Fruit fly (Drosophila melanogaster): ENCODE data around the gene CG13950.

The CG13950 gene

DNA sequence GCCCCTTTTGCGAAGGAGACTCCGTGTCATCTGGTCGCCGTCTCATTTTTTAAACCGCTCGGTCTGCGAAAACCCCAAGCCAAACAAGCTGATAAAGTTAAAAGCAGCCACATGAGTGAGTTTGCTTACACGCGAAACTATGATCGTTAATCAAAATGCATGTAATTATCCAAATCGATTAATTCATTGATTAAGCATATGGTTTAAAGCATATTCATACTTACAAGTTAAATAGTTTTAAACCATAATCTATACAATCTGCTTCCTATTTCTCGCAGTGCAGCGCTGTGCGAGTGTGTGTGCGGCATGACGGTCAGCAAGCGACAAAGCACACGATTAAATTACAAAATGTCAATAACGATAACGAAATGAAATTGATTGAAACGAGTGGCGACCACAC lies 35.5 kb downstream of the CG13950 start:
- no peak for TF ChIP-seq dimm (GFP tag; IDR thresholded peaks at IDR 0.05)
- TF ChIP-seq Ets65A (GFP tag), result peak; percentile 82
- no peak for TF ChIP-seq prd (optimal IDR thresholded peaks at IDR 0.05)
- TF ChIP-seq prd (GFP tag; IDR thresholded peaks at IDR 0.05), result 0 out of 3 replicates have a peak, but pooled peaks have one; percentile 20
- peak; percentile 68 for TF ChIP-seq Med (GFP tag)
- peak; percentile 46 for TF ChIP-seq sisA (GFP tag; IDR thresholded peaks at IDR 0.05)
- TF ChIP-seq CG1603 (tag; optimal IDR thresholded peaks at IDR 0.05), result peak; percentile 23
- TF ChIP-seq CG8290 (GFP tag; optimal IDR thresholded peaks at IDR 0.05), result no peak
- peak in 1 of 2 experiments; percentile 7 for TF ChIP-seq CG8290 (tag; optimal IDR thresholded peaks at IDR 0.05)
- no peak for TF ChIP-seq dmrt11E (tag; optimal IDR thresholded peaks at IDR 0.05)

DNA sequence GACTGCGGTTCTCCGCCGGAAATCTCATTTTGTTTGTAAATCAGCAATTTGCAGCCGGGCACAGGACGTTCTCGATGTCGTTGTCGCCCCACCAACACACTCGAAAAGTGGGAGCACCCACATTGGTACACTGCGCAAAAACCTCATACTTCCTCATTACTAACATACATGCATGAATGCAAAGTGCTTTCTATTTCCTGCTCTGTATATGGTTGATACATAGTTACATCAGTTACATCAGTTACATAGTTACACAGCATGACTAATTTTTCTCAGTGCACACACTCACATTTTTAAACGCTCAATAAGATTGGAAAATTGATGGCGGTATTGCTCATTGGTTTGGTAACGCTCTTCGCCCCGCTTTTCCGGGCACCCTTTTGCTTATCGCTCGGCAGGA lies 37.1 kb downstream of the CG13950 start:
- TF ChIP-seq CG11085 (GFP tag; IDR thresholded peaks at IDR 0.05) (peak; percentile 13; the same call in 1 of the 2 replicates), Hey (tag; optimal IDR thresholded peaks at IDR 0.05) (no peak), CG6175 (GFP tag; IDR thresholded peaks at IDR 0.05) (no peak), CG12769 (tag; optimal IDR thresholded peaks at IDR 0.05) (peak; percentile 51), CG16779 (GFP tag; IDR thresholded peaks at IDR 0.05) (no peak), seq (GFP tag; IDR thresholded peaks at IDR 0.05) (no peak), CG13287 (GFP tag; IDR thresholded peaks at IDR 0.05; ENCODE audit: partially characterized antibody) (no peak), CG6765 (GFP tag; optimal IDR thresholded peaks at IDR 0.05) (no peak), CG15269 (tag; optimal IDR thresholded peaks at IDR 0.05) (peak; percentile 35), CG15514 (GFP tag; optimal IDR thresholded peaks at IDR 0.05) (peak; percentile 7), CG7786 (GFP tag; optimal IDR thresholded peaks at IDR 0.05) (peak; percentile 16), CG12659 (GFP tag; optimal IDR thresholded peaks at IDR 0.05) (peak; percentile 19), exex (tag; optimal IDR thresholded peaks at IDR 0.05) (no peak), Rfx (GFP tag; IDR thresholded peaks at IDR 0.05) (peak; percentile 37; the same call in 1 of the 2 replicates), MBD-R2 (GFP tag; IDR thresholded peaks at IDR 0.05) (0 out of 2 replicates have a peak, but pooled peaks have one; percentile 18), crp (GFP tag; optimal IDR thresholded peaks at IDR 0.05) (no peak), CG18011 (GFP tag; optimal IDR thresholded peaks at IDR 0.05) (no peak), CG4730 (GFP tag; IDR thresholded peaks at IDR 0.05) (no peak), CG32532 (GFP tag; IDR thresholded peaks at IDR 0.05) (no peak), Xbp1 (GFP tag; optimal IDR thresholded peaks at IDR 0.05) (peak; percentile 3), CG8290 (GFP tag; optimal IDR thresholded peaks at IDR 0.05) (no peak), CG8290 (tag; optimal IDR thresholded peaks at IDR 0.05) (peak in 1 of 2 experiments; percentile 68), CrebB (tag; optimal IDR thresholded peaks at IDR 0.05) (no peak), CG14014 (GFP tag; IDR thresholded peaks at IDR 0.05) (peak; percentile 42; the same call in 1 of the 2 replicates), CG12071 (GFP tag; optimal IDR thresholded peaks at IDR 0.05) (peak; percentile 24), Antp (GFP tag; optimal IDR thresholded peaks at IDR 0.05) (peak; percentile 9), Meics (GFP tag; optimal IDR thresholded peaks at IDR 0.05) (peak; percentile 32), caup (GFP tag; optimal IDR thresholded peaks at IDR 0.05; ENCODE audit: severe bottlenecking) (peak; percentile 6), CG13296 (GFP tag; optimal IDR thresholded peaks at IDR 0.05) (no peak), ATbp (GFP tag; optimal IDR thresholded peaks at IDR 0.05) (peak; percentile 36), stc (GFP tag; IDR thresholded peaks at IDR 0.05) (0 out of 2 replicates have a peak, but pooled peaks have one; percentile 10), Taf1 (GFP tag; IDR thresholded peaks at IDR 0.05) (peak; percentile 25; the same call in 1 of the 2 replicates), lola (GFP tag; optimal IDR thresholded peaks at IDR 0.05) (no peak), zfh1 (GFP tag; IDR thresholded peaks at IDR 0.05) (peak; percentile 30; the same call in 1 of the 3 replicates), CG13424 (tag; optimal IDR thresholded peaks at IDR 0.05) (peak; percentile 15), cg (GFP tag; optimal IDR thresholded peaks at IDR 0.05) (no peak), CG2678 (tag; optimal IDR thresholded peaks at IDR 0.05) (peak; percentile 41), ranshi (GFP tag; IDR thresholded peaks at IDR 0.05) (peak; percentile 32; the same call in 1 of the 2 replicates), CG2120 (GFP tag; optimal IDR thresholded peaks at IDR 0.05) (peak; percentile 42), CG12391 (tag; optimal IDR thresholded peaks at IDR 0.05) (peak; percentile 8), dpn (GFP tag; optimal IDR thresholded peaks at IDR 0.05) (peak in 1 of 2 experiments; percentile 8)

Data from whole organism, embryonic.